Fruit fly (Drosophila melanogaster): ENCODE results near the gene Mulk.

The Mulk gene

dm6 chr2L:10311822-10312221 is 42.0 kb downstream of the Mulk start (continued):
- no peak for TF ChIP-seq D (optimal IDR thresholded peaks at IDR 0.05)
- no peak for TF ChIP-seq D (GFP tag; optimal IDR thresholded peaks at IDR 0.05)
- TF ChIP-seq Stat92E (GFP tag; optimal IDR thresholded peaks at IDR 0.05), result no peak
- no peak for TF ChIP-seq Drgx (GFP tag; IDR thresholded peaks at IDR 0.05)
- TF ChIP-seq Bteb2 (GFP tag; optimal IDR thresholded peaks at IDR 0.05), result no peak
- 0 out of 3 replicates have a peak, but pooled peaks have one; percentile 36 for TF ChIP-seq CG6791 (GFP tag; IDR thresholded peaks at IDR 0.05; ENCODE audit: partially characterized antibody)
- TF ChIP-seq ac (GFP tag; optimal IDR thresholded peaks at IDR 0.05), result no peak
- TF ChIP-seq CG11247 (GFP tag; IDR thresholded peaks at IDR 0.05), result no peak
- no peak for TF ChIP-seq CG6683 (GFP tag; optimal IDR thresholded peaks at IDR 0.05)
- no peak for TF ChIP-seq kah (GFP tag; optimal IDR thresholded peaks at IDR 0.05)
- no peak for TF ChIP-seq so (GFP tag; IDR thresholded peaks at IDR 0.05)
- no peak for TF ChIP-seq gcm (GFP tag; optimal IDR thresholded peaks at IDR 0.05)
- TF ChIP-seq CG3407 (GFP tag; optimal IDR thresholded peaks at IDR 0.05), result no peak
- TF ChIP-seq sim (GFP tag; IDR thresholded peaks at IDR 0.05), result no peak
- no peak for TF ChIP-seq MTF-1 (GFP tag; optimal IDR thresholded peaks at IDR 0.05; ENCODE audit: borderline replicate concordance)
- TF ChIP-seq tap (tag; optimal IDR thresholded peaks at IDR 0.05), result no peak
- TF ChIP-seq Atf6 (GFP tag; IDR thresholded peaks at IDR 0.05), result no peak
- TF ChIP-seq CG42726 (GFP tag; IDR thresholded peaks at IDR 0.05; ENCODE audit: partially characterized antibody), result no peak
- TF ChIP-seq lov (optimal IDR thresholded peaks at IDR 0.05), result no peak
- no peak for TF ChIP-seq lov (GFP tag; IDR thresholded peaks at IDR 0.05)
- no peak for TF ChIP-seq sima (GFP tag; optimal IDR thresholded peaks at IDR 0.05)
- TF ChIP-seq gro (GFP tag; optimal IDR thresholded peaks at IDR 0.05), result no peak
- TF ChIP-seq Med (GFP tag), result peak; percentile 43
- TF ChIP-seq da (GFP tag; optimal IDR thresholded peaks at IDR 0.05), result no peak
- no peak for TF ChIP-seq CG1792 (GFP tag; optimal IDR thresholded peaks at IDR 0.05)
- TF ChIP-seq tio (GFP tag; optimal IDR thresholded peaks at IDR 0.05), result no peak
- TF ChIP-seq Chrac-16 (GFP tag; optimal IDR thresholded peaks at IDR 0.05), result no peak
- TF ChIP-seq CG2712 (tag; optimal IDR thresholded peaks at IDR 0.05), result peak; percentile 7
- TF ChIP-seq eyg (GFP tag; optimal IDR thresholded peaks at IDR 0.05), result no peak
- peak; percentile 83 for TF ChIP-seq MESR4 (GFP tag; optimal IDR thresholded peaks at IDR 0.05)
- no peak for TF ChIP-seq CG16863 (GFP tag; optimal IDR thresholded peaks at IDR 0.05)
- no peak for TF ChIP-seq gcm2 (GFP tag; optimal IDR thresholded peaks at IDR 0.05)
- no peak for TF ChIP-seq tna (GFP tag; IDR thresholded peaks at IDR 0.05; ENCODE audit: partially characterized antibody)
- no peak for TF ChIP-seq Lim3 (GFP tag; IDR thresholded peaks at IDR 0.05)
- no peak for TF ChIP-seq aop (GFP tag; IDR thresholded peaks at IDR 0.05)
- TF ChIP-seq CkIIα-i1 (GFP tag; IDR thresholded peaks at IDR 0.05), result no peak
- TF ChIP-seq Rx (GFP tag; IDR thresholded peaks at IDR 0.05), result no peak
- peak; percentile 72 for TF ChIP-seq sens (GFP tag)
- no peak for TF ChIP-seq Abd-B (GFP tag; optimal IDR thresholded peaks at IDR 0.05)
- TF ChIP-seq CG32532 (GFP tag; IDR thresholded peaks at IDR 0.05), result no peak
- TF ChIP-seq CG32767 (GFP tag; IDR thresholded peaks at IDR 0.05), result no peak
- 0 out of 2 replicates have a peak, but pooled peaks have one; percentile 42 for TF ChIP-seq CG1024 (GFP tag; IDR thresholded peaks at IDR 0.05)
- TF ChIP-seq CG4820 (GFP tag; optimal IDR thresholded peaks at IDR 0.05), result no peak
- no peak for TF ChIP-seq chn (GFP tag; optimal IDR thresholded peaks at IDR 0.05)
- no peak for TF ChIP-seq CG12299 (tag; optimal IDR thresholded peaks at IDR 0.05)
- TF ChIP-seq CG7271 (tag; optimal IDR thresholded peaks at IDR 0.05), result no peak
- TF ChIP-seq hth (optimal IDR thresholded peaks at IDR 0.05), result no peak
- no peak for TF ChIP-seq Fer3 (tag; optimal IDR thresholded peaks at IDR 0.05)
- TF ChIP-seq nau (GFP tag; optimal IDR thresholded peaks at IDR 0.05), result no peak
- no peak for TF ChIP-seq ERR (GFP tag; optimal IDR thresholded peaks at IDR 0.05)
- no peak for TF ChIP-seq bbx (GFP tag; IDR thresholded peaks at IDR 0.05; ENCODE audit: partially characterized antibody)
- peak; percentile 97 for TF ChIP-seq CG30020 (tag; optimal IDR thresholded peaks at IDR 0.05)
- TF ChIP-seq HLH54F (GFP tag; optimal IDR thresholded peaks at IDR 0.05), result no peak

All from whole organism, embryonic.